Worm (Caenorhabditis elegans): Measurements from ENCODE around the gene nas-23.

The nas-23 gene

DNA sequence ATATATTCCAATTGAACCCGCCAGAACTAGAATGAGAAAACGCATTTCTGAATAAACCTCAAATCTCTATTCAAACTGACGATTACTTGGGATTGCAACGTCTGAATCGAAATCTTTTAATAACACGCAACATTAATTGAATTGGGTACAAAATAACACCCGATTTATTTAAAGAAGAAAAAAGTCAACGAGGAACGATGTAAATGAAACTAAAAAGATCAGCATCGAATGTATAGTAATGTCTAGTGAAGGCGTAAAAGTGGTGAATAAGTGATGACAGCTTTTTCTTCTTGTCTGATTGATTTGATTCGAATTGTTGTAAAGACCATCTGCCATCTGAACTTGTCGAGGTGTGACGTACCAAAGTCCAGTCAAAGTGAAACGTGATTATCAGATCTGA is at the start of gene nas-23:
nas-23 (minus strand) TSS at position 101 of the 400 bp plus-strand sequence.
- TF ChIP-seq aha-1 (tag), result peak; percentile 73
- TF ChIP-seq daf-8 (GFP tag; IDR thresholded peaks at IDR 0.05), result no peak
- no peak for TF ChIP-seq ceh-82 (tag; optimal IDR thresholded peaks at IDR 0.05)
- no peak for TF ChIP-seq madf-5 (GFP tag; IDR thresholded peaks at IDR 0.05)

DNA sequence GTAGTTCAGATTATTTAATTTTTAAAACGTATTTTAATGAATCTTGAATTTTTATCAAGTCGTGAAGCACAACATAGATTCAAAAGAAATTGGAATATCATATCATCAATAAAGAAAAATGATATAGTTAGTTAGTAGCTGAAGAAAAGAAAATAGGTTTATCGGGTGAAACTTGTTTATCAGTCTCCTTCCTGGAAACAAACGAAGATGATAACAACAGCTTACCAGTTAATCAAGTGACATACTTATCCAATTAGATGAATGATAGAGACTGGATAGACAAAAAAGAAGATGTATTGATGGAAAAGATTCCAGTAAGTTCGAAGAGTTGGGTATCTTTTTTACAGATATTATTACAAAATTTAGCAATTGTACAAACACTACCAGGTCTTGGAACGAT is 49.5 kb upstream of the nas-23 start:
- TF ChIP-seq nhr-102 (tag; optimal IDR thresholded peaks at IDR 0.05) (no peak), set-16 (GFP tag; IDR thresholded peaks at IDR 0.05) (no peak), ceh-32 (tag; optimal IDR thresholded peaks at IDR 0.05; ENCODE audit: poor library complexity) (no peak), ceh-28 (tag; optimal IDR thresholded peaks at IDR 0.05) (no peak), nhr-111 (GFP tag; optimal IDR thresholded peaks at IDR 0.05) (no peak), zfp-2 (tag; optimal IDR thresholded peaks at IDR 0.05) (no peak)

DNA sequence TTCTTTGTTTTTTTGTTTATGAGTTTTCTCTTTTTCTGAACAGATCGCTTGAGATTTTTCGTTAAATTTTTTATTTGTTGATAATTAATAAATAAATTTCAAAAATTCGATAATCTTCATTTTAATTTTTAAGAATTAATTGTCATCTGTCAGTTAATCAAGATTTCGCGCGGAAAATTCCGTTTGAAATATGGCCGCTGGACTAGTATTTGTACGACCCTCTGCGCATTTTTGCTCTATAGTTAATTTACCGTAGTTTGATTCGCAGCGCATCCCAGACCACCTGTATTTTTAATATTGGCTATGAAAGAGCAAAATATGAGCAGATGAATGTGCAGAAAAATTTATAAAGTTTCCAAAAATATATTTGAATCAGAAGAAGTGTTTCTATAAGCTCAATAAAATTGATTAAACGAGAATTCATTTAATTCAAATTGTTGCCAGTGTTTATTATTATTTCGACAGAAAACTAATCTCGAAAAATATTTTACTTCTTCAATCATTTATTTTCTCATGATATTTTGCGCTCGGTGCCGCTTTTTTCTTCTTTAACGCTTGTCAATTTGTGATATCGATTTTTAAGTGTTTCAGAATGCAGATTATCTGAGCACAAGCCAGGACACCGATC is 44.2 kb upstream of the nas-23 start, which contains the start of gene nfi-1:
nfi-1 (plus strand) TSS at position 578 of the 628 bp plus-strand sequence.
- TF ChIP-seq mep-1 (tag; optimal IDR thresholded peaks at IDR 0.05) (peak; percentile 43), hlh-11 (tag; optimal IDR thresholded peaks at IDR 0.05) (peak; percentile 36), lsy-2 (tag; optimal IDR thresholded peaks at IDR 0.05) (peak in 1 of 2 experiments; percentile 95), ceh-20 (GFP tag; IDR thresholded peaks at IDR 0.05) (no peak), Y105C5A.15 (GFP tag; IDR thresholded peaks at IDR 0.05) (no peak), F37D6.2 (tag; optimal IDR thresholded peaks at IDR 0.05) (no peak), ceh-32 (tag; optimal IDR thresholded peaks at IDR 0.05; ENCODE audit: poor library complexity) (no peak), madf-9 (GFP tag; conservative IDR thresholded peaks at IDR 0.05) (no peak), duxl-1 (tag; optimal IDR thresholded peaks at IDR 0.05; ENCODE audit: poor library complexity) (no peak), mes-2 (tag; optimal IDR thresholded peaks at IDR 0.05; ENCODE audit: poor library complexity, severe bottlenecking) (peak; percentile 93), lin-13 (GFP tag; optimal IDR thresholded peaks at IDR 0.05) (no peak), snpc-4 (tag; optimal IDR thresholded peaks at IDR 0.05) (no peak), nhr-102 (tag; optimal IDR thresholded peaks at IDR 0.05) (no peak), ZK337.2 (GFP tag; IDR thresholded peaks at IDR 0.05) (no peak), nhr-41 (GFP tag; IDR thresholded peaks at IDR 0.05) (no peak), tra-1 (GFP tag; IDR thresholded peaks at IDR 0.05) (no peak), mdt-29 (GFP tag; IDR thresholded peaks at IDR 0.05) (no peak), T20F7.1 (GFP tag; optimal IDR thresholded peaks at IDR 0.05) (peak; percentile 42), dpl-1 (GFP tag; optimal IDR thresholded peaks at IDR 0.05) (peak; percentile 78), cey-2 (tag; optimal IDR thresholded peaks at IDR 0.05; ENCODE audit: borderline replicate concordance, insufficient read depth) (no peak), daf-12 (tag; optimal IDR thresholded peaks at IDR 0.05) (no peak), nhr-28 (tag; optimal IDR thresholded peaks at IDR 0.05) (peak; percentile 41), arid-1 (GFP tag; conservative IDR thresholded peaks at IDR 0.05) (no peak), D1046.2 (GFP tag; IDR thresholded peaks at IDR 0.05) (no peak), hif-1 (tag; optimal IDR thresholded peaks at IDR 0.05) (peak in 1 of 2 experiments; percentile 66), lin-38 (GFP tag; IDR thresholded peaks at IDR 0.05) (peak; percentile 66), set-16 (GFP tag; IDR thresholded peaks at IDR 0.05) (no peak), nhr-77 (tag; optimal IDR thresholded peaks at IDR 0.05) (peak; percentile 19), Y75B8A.6 (GFP tag; IDR thresholded peaks at IDR 0.05) (no peak), saeg-2 (GFP tag; IDR thresholded peaks at IDR 0.05) (no peak), dve-1 (tag; optimal IDR thresholded peaks at IDR 0.05; ENCODE audit: insufficient read depth) (peak; percentile 32), unc-130 (GFP tag; optimal IDR thresholded peaks at IDR 0.05) (peak; percentile 65), rbr-2 (tag; optimal IDR thresholded peaks at IDR 0.05) (peak; percentile 8), mdl-1 (tag; optimal IDR thresholded peaks at IDR 0.05) (no peak), Y5F2A.4 (GFP tag; optimal IDR thresholded peaks at IDR 0.05) (no peak), daf-16 (GFP tag; optimal IDR thresholded peaks at IDR 0.05) (no peak), daf-16 (tag; optimal IDR thresholded peaks at IDR 0.05) (no peak), nhr-6 (tag; optimal IDR thresholded peaks at IDR 0.05) (no peak), snpc-1.2 (GFP tag; IDR thresholded peaks at IDR 0.05) (no peak)
